Fruit fly (Drosophila melanogaster): Measurements from ENCODE around the gene CG10366.
A peak's percentile ranks its signal among the peaks of the same experiment; 100 is the strongest.

Gene CG10366

dm6 chr2L:19576299-19576971 is 7.6 kb upstream of the CG10366 start (continued):
- TF ChIP-seq kni (GFP tag; optimal IDR thresholded peaks at IDR 0.05) (peak; percentile 88), Xbp1 (GFP tag; optimal IDR thresholded peaks at IDR 0.05) (no peak), Dfd (GFP tag; optimal IDR thresholded peaks at IDR 0.05) (no peak), CG34224 (GFP tag; IDR thresholded peaks at IDR 0.05; ENCODE audit: partially characterized antibody) (peak; percentile 38; the same call in 1 of the 3 replicates), Antp (GFP tag; optimal IDR thresholded peaks at IDR 0.05) (no peak), insv (GFP tag; optimal IDR thresholded peaks at IDR 0.05) (no peak), fu2 (GFP tag; optimal IDR thresholded peaks at IDR 0.05) (no peak), CG4282 (GFP tag; optimal IDR thresholded peaks at IDR 0.05) (peak; percentile 2), gsb (GFP tag; IDR thresholded peaks at IDR 0.05) (no peak), otp (GFP tag; IDR thresholded peaks at IDR 0.05) (no peak), unc-4 (GFP tag; IDR thresholded peaks at IDR 0.05; ENCODE audit: partially characterized antibody) (0 out of 2 replicates have a peak, but pooled peaks have one; percentile 23), BtbVII (GFP tag; optimal IDR thresholded peaks at IDR 0.05) (peak; percentile 49), Doc2 (GFP tag; IDR thresholded peaks at IDR 0.05) (no peak), sim (GFP tag; IDR thresholded peaks at IDR 0.05) (no peak), CG18619 (GFP tag; optimal IDR thresholded peaks at IDR 0.05) (no peak), danr (GFP tag; IDR thresholded peaks at IDR 0.05) (no peak), HLHmδ (GFP tag; optimal IDR thresholded peaks at IDR 0.05) (peak; percentile 17), bsh (GFP tag; optimal IDR thresholded peaks at IDR 0.05) (peak in 1 of 2 experiments; percentile 1), fd102C (GFP tag; optimal IDR thresholded peaks at IDR 0.05) (no peak), CG33557 (GFP tag; optimal IDR thresholded peaks at IDR 0.05) (no peak), Sin3A (optimal IDR thresholded peaks at IDR 0.05) (no peak), Hr3 (GFP tag; optimal IDR thresholded peaks at IDR 0.05) (no peak), CG15073 (GFP tag; optimal IDR thresholded peaks at IDR 0.05) (no peak), unpg (GFP tag; optimal IDR thresholded peaks at IDR 0.05) (no peak), CG9797 (GFP tag; optimal IDR thresholded peaks at IDR 0.05) (no peak), CG8924 (tag; optimal IDR thresholded peaks at IDR 0.05) (peak; percentile 55), Tbp (GFP tag; optimal IDR thresholded peaks at IDR 0.05) (no peak), ac (GFP tag; optimal IDR thresholded peaks at IDR 0.05) (peak; percentile 40), CG10366 (GFP tag; IDR thresholded peaks at IDR 0.05) (no peak; the same call in 1 of the 2 replicates), ftz-f1 (GFP tag; optimal IDR thresholded peaks at IDR 0.05) (no peak), CG14441 (GFP tag; IDR thresholded peaks at IDR 0.05) (no peak), Pdp1 (GFP tag; optimal IDR thresholded peaks at IDR 0.05) (peak in 1 of 2 experiments; percentile 91), Hr78 (GFP tag; optimal IDR thresholded peaks at IDR 0.05) (no peak), CG15479 (GFP tag; optimal IDR thresholded peaks at IDR 0.05) (peak; percentile 93), repo (GFP tag; optimal IDR thresholded peaks at IDR 0.05) (no peak), Lhr (GFP tag; optimal IDR thresholded peaks at IDR 0.05) (no peak), slp2 (GFP tag; optimal IDR thresholded peaks at IDR 0.05) (no peak), prd (optimal IDR thresholded peaks at IDR 0.05) (no peak), prd (GFP tag; IDR thresholded peaks at IDR 0.05) (no peak), CG42726 (GFP tag; IDR thresholded peaks at IDR 0.05; ENCODE audit: partially characterized antibody) (no peak), yki (optimal IDR thresholded peaks at IDR 0.05) (no peak), CG17802 (tag; optimal IDR thresholded peaks at IDR 0.05) (no peak), ara (GFP tag; IDR thresholded peaks at IDR 0.05) (no peak), CG10274 (GFP tag; optimal IDR thresholded peaks at IDR 0.05) (peak; percentile 13), Stat92E (GFP tag; optimal IDR thresholded peaks at IDR 0.05) (peak in 1 of 3 experiments; percentile 93), CG4328 (GFP tag; optimal IDR thresholded peaks at IDR 0.05) (no peak), Dbx (GFP tag; IDR thresholded peaks at IDR 0.05) (no peak), nmo (GFP tag; optimal IDR thresholded peaks at IDR 0.05) (no peak)

Measured in whole organism, embryonic.